Worm (Caenorhabditis elegans): ENCODE results near the gene C14A4.8.

Gene C14A4.8

ce11 chrII:10547311-10547710 lies 50.6 kb downstream of the C14A4.8 start:
- TF ChIP-seq T22C8.4 (GFP tag; IDR thresholded peaks at IDR 0.05) (no peak), flt-1 (GFP tag; IDR thresholded peaks at IDR 0.05) (peak; percentile 61; the same call in 1 of the 2 replicates)

All from whole organism, midembryonic.